Worm (Caenorhabditis elegans) whole organism, L1 larva: Measurements from ENCODE around the gene irld-25.
"Not testable (repeated sequence)": the region's sequence is repeated elsewhere in the genome, so short reads cannot be mapped to it uniquely, and the experiment has no call there.

Source experiments
- C04F5.9 ChIP-seq: sonication (generic microtip); optimal IDR thresholded peaks from 2 replicates; lab custom pipeline; 2016; ENCODE audit warnings: missing genetic modification characterization, missing compliant biosample characterization
- C16A3.4 ChIP-seq: fragments of 150-350 bp; optimal IDR thresholded peaks from 2 replicates; lab custom pipeline; 2014; ENCODE audit warnings: missing biosample characterization, missing genetic modification characterization
- alr-1 ChIP-seq: fragments of 200-800 bp; sonication (Bioruptor generic); optimal IDR thresholded peaks from 2 replicates; lab custom pipeline; 2018; ENCODE audit warnings: borderline replicate concordance, mild to moderate bottlenecking, missing genetic modification characterization, missing compliant biosample characterization
- ceh-63 ChIP-seq: fragments of 200-800 bp; sonication (Bioruptor generic); optimal IDR thresholded peaks from 2 replicates; lab custom pipeline; 2018; ENCODE audit warnings: mild to moderate bottlenecking, missing genetic modification characterization, missing compliant biosample characterization
- ceh-82 ChIP-seq, 3 experiments: fragments of 150-350 bp in 1 of 3; sonication (generic microtip) in 2 of 3; optimal IDR thresholded peaks; 2 replicates each; lab custom pipeline; 2014 to 2017; ENCODE audit warnings: missing biosample characterization in 3 of 3, missing genetic modification characterization in 3 of 3
- dpl-1 ChIP-seq, 3 experiments: fragments of 150-350 bp in 2 of 3; sonication (generic microtip) in 1 of 3; optimal IDR thresholded peaks; 2 replicates each; lab custom pipeline; 2014 to 2017; ENCODE audit warnings: missing biosample characterization in 3 of 3, missing genetic modification characterization in 3 of 3, missing genetic modification reagents in 3 of 3
- dsc-1 ChIP-seq: sonication (generic microtip); optimal IDR thresholded peaks from 2 replicates; lab custom pipeline; 2016; ENCODE audit warnings: mild to moderate bottlenecking, missing genetic modification characterization, missing compliant biosample characterization
- efl-3 ChIP-seq: fragments of 200-800 bp; sonication (Bioruptor generic); optimal IDR thresholded peaks from 2 replicates; lab custom pipeline; 2018; ENCODE audit warnings: mild to moderate bottlenecking, missing genetic modification characterization, missing compliant biosample characterization
- egl-13 ChIP-seq: sonication (generic microtip); optimal IDR thresholded peaks from 2 replicates; lab custom pipeline; 2016; ENCODE audit warnings: missing genotype, missing genetic modification reagents, missing genetic modification characterization, missing compliant biosample characterization
- egl-27 ChIP-seq, 2 experiments: fragments of 150-350 bp in 1 of 2; sonication (generic microtip); optimal IDR thresholded peaks; 3 replicates each; lab custom pipeline; 2017 to 2018; ENCODE audit warnings: missing biosample characterization in 2 of 2, missing genetic modification characterization in 2 of 2, missing genetic modification reagents in 2 of 2
- elt-2 ChIP-seq: sonication (generic microtip); optimal IDR thresholded peaks from 2 replicates; lab custom pipeline; 2016; ENCODE audit warnings: missing genetic modification characterization, mild to moderate bottlenecking, inconsistent platforms, missing compliant biosample characterization, missing genetic modification reagents
- ets-5 ChIP-seq: fragments of 200-800 bp; sonication (Bioruptor generic); IDR thresholded peaks from 2 replicates; pipeline ENCODE4 v1.3.6; 2022; ENCODE audit warnings: missing genetic modification characterization, missing compliant biosample characterization
- fos-1 ChIP-seq: fragments of 150-350 bp; optimal IDR thresholded peaks from 2 replicates; lab custom pipeline; 2014; ENCODE audit warnings: missing biosample characterization, missing genetic modification characterization
- hlh-17 ChIP-seq: fragments of 200-800 bp; sonication (Bioruptor generic); optimal IDR thresholded peaks from 2 replicates; lab custom pipeline; 2018; ENCODE audit warnings: missing genetic modification characterization, mild to moderate bottlenecking, missing compliant biosample characterization, moderate library complexity, borderline replicate concordance
- hlh-4 ChIP-seq: sonication (generic microtip); optimal IDR thresholded peaks from 2 replicates; lab custom pipeline; 2016; ENCODE audit warnings: mild to moderate bottlenecking, missing genetic modification characterization, missing compliant biosample characterization
- lin-13 ChIP-seq: fragments of 150-350 bp; optimal IDR thresholded peaks from 2 replicates; lab custom pipeline; 2014; ENCODE audit warnings: missing biosample characterization, missing genetic modification reagents, missing genetic modification characterization
- lin-14 ChIP-seq: fragments of 200-800 bp; sonication (Bioruptor generic); optimal IDR thresholded peaks from 2 replicates; lab custom pipeline; 2018; ENCODE audit warnings: mild to moderate bottlenecking, missing genetic modification characterization, moderate library complexity, missing compliant biosample characterization
- lin-35 ChIP-seq, 2 experiments: fragments of 150-350 bp; optimal IDR thresholded peaks; 2 replicates each; lab custom pipeline; 2014; ENCODE audit warnings: missing biosample characterization in 2 of 2, missing genetic modification characterization in 2 of 2, missing genetic modification reagents in 2 of 2
- lir-3 ChIP-seq: sonication (generic microtip); optimal IDR thresholded peaks from 2 replicates; lab custom pipeline; 2016; ENCODE audit warnings: mild to moderate bottlenecking, missing genetic modification characterization, moderate library complexity, missing compliant biosample characterization; ENCODE audit not compliant: poor library complexity
- lsy-2 ChIP-seq, 2 experiments: fragments of 150-350 bp; optimal IDR thresholded peaks; 2 replicates each; lab custom pipeline; 2014; ENCODE audit warnings: missing biosample characterization in 2 of 2, missing genetic modification characterization in 2 of 2
- mab-9 ChIP-seq: fragments of 200-800 bp; sonication (Bioruptor generic); IDR thresholded peaks from 2 replicates; pipeline ENCODE4 v1.3.6; 2022; ENCODE audit warnings: missing genetic modification reagents, missing genetic modification characterization, missing compliant biosample characterization
- mdl-1 ChIP-seq, 2 experiments: fragments of 150-350 bp; optimal IDR thresholded peaks; 2 replicates each; lab custom pipeline; 2014 to 2017; ENCODE audit warnings: missing biosample characterization in 2 of 2, missing genetic modification characterization in 2 of 2, inconsistent platforms in 1 of 2
- mef-2 ChIP-seq: fragments of 150-350 bp; optimal IDR thresholded peaks from 2 replicates; lab custom pipeline; 2014; ENCODE audit warnings: missing biosample characterization, missing genetic modification characterization
- nhr-11 ChIP-seq: fragments of 150-350 bp; optimal IDR thresholded peaks from 2 replicates; lab custom pipeline; 2014; ENCODE audit warnings: missing biosample characterization, missing genetic modification characterization
- nhr-28 ChIP-seq: fragments of 150-350 bp; optimal IDR thresholded peaks from 2 replicates; lab custom pipeline; 2014; ENCODE audit warnings: missing biosample characterization, missing genetic modification characterization
- nhr-85 ChIP-seq: sonication (generic microtip); peaks from one replicate; lab custom pipeline; 2016; ENCODE audit warnings: missing genetic modification characterization, inconsistent platforms, missing compliant biosample characterization
- pqm-1 ChIP-seq: sonication (generic microtip); optimal IDR thresholded peaks from 3 replicates; lab custom pipeline; 2017; ENCODE audit warnings: missing biosample characterization, missing genetic modification characterization
- rnt-1 ChIP-seq: sonication (generic microtip); optimal IDR thresholded peaks from 2 replicates; lab custom pipeline; 2016; ENCODE audit warnings: mild to moderate bottlenecking, missing genetic modification characterization, moderate library complexity, missing compliant biosample characterization
- skn-1 ChIP-seq: fragments of 150-350 bp; optimal IDR thresholded peaks from 2 replicates; lab custom pipeline; 2014; ENCODE audit warnings: missing biosample characterization, missing genetic modification characterization
- snpc-4 ChIP-seq: fragments of 150-350 bp; optimal IDR thresholded peaks from 2 replicates; lab custom pipeline; 2014; ENCODE audit warnings: missing biosample characterization, missing genetic modification characterization
- sox-4 ChIP-seq: sonication (generic microtip); optimal IDR thresholded peaks from 2 replicates; lab custom pipeline; 2016; ENCODE audit warnings: missing genetic modification characterization, missing compliant biosample characterization
- swsn-7 ChIP-seq: sonication (generic microtip); optimal IDR thresholded peaks from 2 replicates; lab custom pipeline; 2016; ENCODE audit warnings: missing genetic modification characterization, missing compliant biosample characterization
- tbx-2 ChIP-seq: sonication (generic microtip); optimal IDR thresholded peaks from 2 replicates; lab custom pipeline; 2016; ENCODE audit warnings: missing genetic modification characterization, missing compliant biosample characterization
- unc-130 ChIP-seq: fragments of 150-350 bp; optimal IDR thresholded peaks from 2 replicates; lab custom pipeline; 2017; ENCODE audit warnings: missing biosample characterization, missing genetic modification characterization, inconsistent platforms
- unc-30 ChIP-seq: sonication (generic microtip); optimal IDR thresholded peaks from 2 replicates; lab custom pipeline; 2017; ENCODE audit warnings: missing biosample characterization, missing genetic modification characterization
- unc-86 ChIP-seq: sonication (generic microtip); optimal IDR thresholded peaks from 2 replicates; lab custom pipeline; 2016; ENCODE audit warnings: missing genetic modification characterization, missing compliant biosample characterization
- ztf-4 ChIP-seq: fragments of 150-350 bp; optimal IDR thresholded peaks from 2 replicates; lab custom pipeline; 2014; ENCODE audit warnings: missing biosample characterization, missing genetic modification characterization

irld-25 gene

DNA sequence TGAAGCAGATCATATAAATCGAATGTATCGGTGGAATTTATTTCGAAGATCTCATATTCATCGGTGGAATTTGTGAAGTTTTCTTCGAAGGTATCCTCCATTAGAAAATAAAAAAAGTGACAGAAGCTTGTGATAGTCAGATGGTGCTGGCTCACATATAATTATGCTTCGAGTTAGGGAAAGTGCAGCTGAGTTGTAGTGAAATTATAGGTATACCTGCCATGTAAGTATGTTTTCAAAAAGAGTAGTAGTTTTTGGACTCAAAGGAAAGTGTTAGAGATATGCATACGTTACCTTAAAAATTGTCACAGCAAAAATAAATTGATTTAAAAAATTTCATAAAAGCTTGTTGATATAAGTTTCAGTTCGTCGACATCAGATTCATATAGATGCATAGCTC, 18.8 kb downstream of the irld-25 start, which contains the start of gene srw-11:
srw-11 (minus strand) TSS at position 101 of the 400 bp plus-strand sequence.
- no peak for TF ChIP-seq ets-5 (GFP tag; lab: Robert Waterston, UW)
- no peak for TF ChIP-seq pqm-1 (tag; lab: Kevin White, UChicago)
- TF ChIP-seq rnt-1 (tag; lab: Kevin White, UChicago), result no peak
- no peak for TF ChIP-seq dsc-1 (tag; lab: Kevin White, UChicago)
- TF ChIP-seq C16A3.4 (tag; lab: Kevin White, UChicago), result no peak
- TF ChIP-seq lin-35 (GFP tag; optimal IDR thresholded peaks at IDR 0.05; lab: Kevin White, UChicago), result no peak
- TF ChIP-seq mdl-1 (tag; optimal IDR thresholded peaks at IDR 0.05; lab: Kevin White, UChicago), result no peak
- no peak for TF ChIP-seq lin-13
- no peak for TF ChIP-seq mab-9 (GFP tag; lab: Robert Waterston, UW)
- TF ChIP-seq egl-13 (tag; lab: Kevin White, UChicago), result no peak
- TF ChIP-seq ceh-82 (tag; optimal IDR thresholded peaks at IDR 0.05; lab: Kevin White, UChicago), result no peak
- no peak for TF ChIP-seq elt-2 (tag; lab: Kevin White, UChicago)
- TF ChIP-seq sox-4 (tag; lab: Kevin White, UChicago), result no peak
- no peak for TF ChIP-seq tbx-2 (tag; lab: Kevin White, UChicago)
- TF ChIP-seq lin-14 (GFP tag; lab: Kevin White, UChicago), result no peak
- TF ChIP-seq C04F5.9, result no peak

DNA sequence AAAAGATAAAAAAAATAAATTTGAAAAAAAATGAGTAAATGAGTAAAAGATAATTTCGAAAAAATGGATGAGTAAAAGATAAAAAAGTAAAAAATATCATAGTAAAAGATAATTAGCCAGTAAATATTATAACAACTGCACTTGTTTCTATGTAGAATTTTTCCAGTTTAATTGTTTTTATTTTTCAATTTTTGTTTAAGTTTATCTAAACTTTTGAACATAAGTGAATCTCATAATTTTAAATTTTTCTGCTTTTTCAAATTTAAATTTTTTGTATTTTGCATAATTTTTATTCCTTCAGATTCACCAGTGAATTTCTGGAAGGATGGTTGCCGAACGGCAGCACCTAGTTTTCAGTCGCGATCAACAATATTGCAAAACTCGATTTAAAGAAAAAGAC, 19.8 kb downstream of the irld-25 start, which contains the start of gene chil-12:
chil-12 (plus strand) TSS at position 301 of the 400 bp plus-strand sequence.
- TF ChIP-seq hlh-4 (tag; lab: Kevin White, UChicago) (no peak), egl-27 (tag; optimal IDR thresholded peaks at IDR 0.05; lab: Kevin White, UChicago) (no peak), alr-1 (tag; lab: Kevin White, UChicago) (no peak), fos-1 (tag; lab: Kevin White, UChicago) (no peak), nhr-11 (no peak), C04F5.9 (no peak), egl-13 (tag; lab: Kevin White, UChicago) (no peak), nhr-85 (tag; lab: Kevin White, UChicago) (no peak), lin-35 (GFP tag; optimal IDR thresholded peaks at IDR 0.05; lab: Kevin White, UChicago) (no peak), efl-3 (GFP tag; lab: Kevin White, UChicago) (no peak), ceh-63 (GFP tag; lab: Kevin White, UChicago) (no peak), unc-86 (no peak), ets-5 (GFP tag; lab: Robert Waterston, UW) (no peak), snpc-4 (no peak), lin-13 (no peak), hlh-17 (GFP tag; lab: Kevin White, UChicago) (no peak), mef-2 (tag; lab: Kevin White, UChicago) (no peak)

DNA sequence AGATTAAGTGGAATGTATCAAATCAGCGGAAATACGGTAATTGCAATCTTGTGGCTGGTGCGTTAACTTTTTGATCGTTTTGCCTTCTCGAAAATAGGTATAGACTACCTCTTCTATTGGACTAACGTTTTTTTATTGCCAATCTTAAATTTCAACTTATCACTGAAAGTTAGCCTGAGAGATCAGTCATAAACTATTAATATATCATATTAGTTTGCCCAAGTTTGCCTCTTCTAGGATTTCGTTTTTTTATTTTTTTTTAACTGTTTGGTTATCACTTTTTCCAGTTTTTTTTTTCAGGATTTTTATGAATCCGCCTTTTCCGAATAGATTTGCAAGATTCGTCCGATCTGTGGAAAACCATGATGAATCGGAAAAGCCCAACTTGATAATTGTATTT, 23.0 kb downstream of the irld-25 start, which contains the start of gene kin-30:
kin-30 (plus strand) TSS at position 301 of the 400 bp plus-strand sequence.
- no peak for TF ChIP-seq lir-3
- TF ChIP-seq dpl-1 (GFP tag; optimal IDR thresholded peaks at IDR 0.05; lab: Kevin White, UChicago), result no peak
- TF ChIP-seq lsy-2 (tag; optimal IDR thresholded peaks at IDR 0.05; lab: Kevin White, UChicago), result no peak
- TF ChIP-seq hlh-4 (tag; lab: Kevin White, UChicago), result no peak
- TF ChIP-seq unc-30 (tag; lab: Kevin White, UChicago), result no peak
- no peak for TF ChIP-seq lin-13
- TF ChIP-seq mab-9 (GFP tag; lab: Robert Waterston, UW), result no peak
- no peak for TF ChIP-seq ztf-4 (tag; lab: Kevin White, UChicago)
- TF ChIP-seq unc-130 (tag; lab: Kevin White, UChicago), result no peak
- TF ChIP-seq dsc-1 (tag; lab: Kevin White, UChicago), result no peak
- TF ChIP-seq swsn-7, result no peak
- no peak for TF ChIP-seq skn-1 (tag; lab: Kevin White, UChicago)

DNA sequence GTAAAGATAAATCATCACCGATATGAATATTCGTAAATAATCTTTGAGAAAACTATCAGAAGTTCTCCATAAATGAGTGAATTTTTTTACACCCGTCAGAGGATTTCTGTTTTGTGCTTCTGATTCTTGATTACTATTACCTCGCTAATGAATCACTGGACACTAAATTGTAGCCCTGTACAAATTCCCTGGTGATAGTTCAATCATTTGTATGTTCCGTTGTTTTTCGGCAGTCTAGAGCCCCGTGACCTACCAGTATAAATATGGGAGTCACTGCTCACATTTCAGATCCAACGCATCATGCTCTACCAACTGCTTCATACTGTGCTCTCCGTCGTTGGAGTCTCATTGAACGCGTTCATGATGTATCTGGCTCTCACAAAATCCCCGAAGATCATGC, 28.9 kb downstream of the irld-25 start, which contains the start of gene srd-28:
srd-28 (plus strand) TSS at position 301 of the 400 bp plus-strand sequence.
- not testable (repeated sequence) for TF ChIP-seq alr-1 (tag; lab: Kevin White, UChicago); lir-3; nhr-28 (tag; lab: Kevin White, UChicago)
